Worm (Caenorhabditis elegans) whole organism, young adult: ENCODE measurements around the gene laat-1.

Experiments
- B0035.1 ChIP-seq: sonication (generic microtip); optimal IDR thresholded peaks from 2 replicates; lab custom pipeline; 2016; ENCODE audit warnings: missing genetic modification characterization, mild to moderate bottlenecking, missing compliant biosample characterization, missing genotype, missing genetic modification reagents
- B0336.3 ChIP-seq: fragments of 200-800 bp; sonication (Bioruptor generic); IDR thresholded peaks from 2 replicates; pipeline ENCODE4 v1.3.6; 2022; ENCODE audit warnings: missing genetic modification characterization, missing compliant biosample characterization
- F22D6.2 ChIP-seq: sonication (generic microtip); optimal IDR thresholded peaks from 2 replicates; lab custom pipeline; 2016; ENCODE audit warnings: mild to moderate bottlenecking, missing genetic modification characterization, missing compliant biosample characterization
- F23B12.7 ChIP-seq: sonication (generic microtip); optimal IDR thresholded peaks from 2 replicates; lab custom pipeline; 2017; ENCODE audit warnings: missing genetic modification characterization, mild to moderate bottlenecking, missing compliant biosample characterization, antibody characterized with exemption, moderate library complexity; ENCODE audit not compliant: insufficient read depth
- F49E8.2 ChIP-seq: sonication (generic microtip); optimal IDR thresholded peaks from 3 replicates; lab custom pipeline; 2017; ENCODE audit warnings: missing genetic modification characterization, mild to moderate bottlenecking, missing compliant biosample characterization, antibody characterized with exemption, moderate library complexity; ENCODE audit not compliant: insufficient read depth
- K11D2.4 ChIP-seq: fragments of 200-800 bp; sonication (Bioruptor generic); IDR thresholded peaks from 2 replicates; pipeline ENCODE4 v1.3.6; 2022; ENCODE audit warnings: missing genetic modification reagents, missing genetic modification characterization, missing compliant biosample characterization
- K12H6.12 ChIP-seq: fragments of 200-800 bp; sonication (Bioruptor generic); optimal IDR thresholded peaks from 2 replicates; lab custom pipeline; 2018; ENCODE audit warnings: mild to moderate bottlenecking, missing genetic modification characterization, missing compliant biosample characterization
- akir-1 ChIP-seq: fragments of 200-800 bp; sonication (Bioruptor generic); optimal IDR thresholded peaks from 2 replicates; lab custom pipeline; 2018; ENCODE audit warnings: mild to moderate bottlenecking, missing genetic modification characterization, moderate library complexity, missing compliant biosample characterization
- atf-7 ChIP-seq: sonication (generic microtip); optimal IDR thresholded peaks from 2 replicates; lab custom pipeline; 2017; ENCODE audit warnings: mild to moderate bottlenecking, missing genetic modification characterization, missing compliant biosample characterization
- attf-3 ChIP-seq: fragments of 200-800 bp; sonication (Bioruptor generic); conservative IDR thresholded peaks from 2 replicates; pipeline ENCODE4 v1.3.6; 2022; ENCODE audit warnings: missing genetic modification reagents, missing genetic modification characterization, missing compliant biosample characterization
- bed-1 ChIP-seq: fragments of 200-800 bp; sonication (Bioruptor generic); IDR thresholded peaks from 2 replicates; pipeline ENCODE4 v1.3.6; 2022; ENCODE audit warnings: missing genetic modification reagents, missing genetic modification characterization, missing compliant biosample characterization
- cebp-1 ChIP-seq, 2 experiments: fragments of 200-800 bp in 1 of 2; sonication (Bioruptor generic) in 1 of 2; sonication (generic microtip) in 1 of 2; IDR thresholded peaks in 1 of 2; optimal IDR thresholded peaks in 1 of 2; 2 replicates each; pipeline versions ENCODE4 v1.3.6 to Lab custom; 2017 to 2022; ENCODE audit warnings: missing compliant biosample characterization in 2 of 2, missing genetic modification characterization in 2 of 2, mild to moderate bottlenecking in 1 of 2, missing genetic modification reagents in 1 of 2, moderate library complexity in 1 of 2
- ceh-100 ChIP-seq: fragments of 200-800 bp; sonication (Bioruptor generic); IDR thresholded peaks from 2 replicates; pipeline ENCODE4 v1.3.6; 2022; ENCODE audit warnings: missing genetic modification reagents, missing genetic modification characterization, missing compliant biosample characterization
- ceh-40 ChIP-seq: fragments of 200-800 bp; sonication (Bioruptor generic); IDR thresholded peaks from 2 replicates; pipeline ENCODE4 v1.3.6; 2022; ENCODE audit warnings: missing genetic modification characterization, missing compliant biosample characterization
- die-1 ChIP-seq: sonication (generic microtip); optimal IDR thresholded peaks from 2 replicates; lab custom pipeline; 2016; ENCODE audit warnings: missing genotype, mild to moderate bottlenecking, missing genetic modification characterization, missing compliant biosample characterization
- dox-1 ChIP-seq: fragments of 200-800 bp; sonication (Bioruptor generic); IDR thresholded peaks from 2 replicates; pipeline ENCODE4 v1.3.6; 2022; ENCODE audit warnings: missing genetic modification reagents, missing genetic modification characterization, missing compliant biosample characterization
- dpff-1 ChIP-seq: sonication (generic microtip); optimal IDR thresholded peaks from 2 replicates; lab custom pipeline; 2017; ENCODE audit warnings: mild to moderate bottlenecking, missing genetic modification characterization, missing compliant biosample characterization
- egrh-3 ChIP-seq: fragments of 200-800 bp; sonication (Bioruptor generic); IDR thresholded peaks from 2 replicates; pipeline ENCODE4 v1.3.6; 2022; ENCODE audit warnings: missing genetic modification reagents, missing genetic modification characterization, missing compliant biosample characterization
- ekl-4 ChIP-seq: fragments of 200-800 bp; sonication (Bioruptor generic); IDR thresholded peaks from 2 replicates; pipeline ENCODE4 v1.3.6; 2022; ENCODE audit warnings: missing genetic modification reagents, missing genetic modification characterization, missing compliant biosample characterization
- fkh-3 ChIP-seq: sonication (generic microtip); optimal IDR thresholded peaks from 2 replicates; lab custom pipeline; 2016; ENCODE audit warnings: mild to moderate bottlenecking, missing genetic modification characterization, missing compliant biosample characterization
- hlh-12 ChIP-seq: sonication (generic microtip); optimal IDR thresholded peaks from 2 replicates; lab custom pipeline; 2016; ENCODE audit warnings: missing genetic modification characterization, missing compliant biosample characterization
- hlh-26 ChIP-seq: fragments of 200-800 bp; sonication (Bioruptor generic); conservative IDR thresholded peaks from 2 replicates; pipeline ENCODE4 v1.3.6; 2022; ENCODE audit warnings: missing genetic modification reagents, missing genetic modification characterization, missing compliant biosample characterization
- lag-1 ChIP-seq: fragments of 200-800 bp; sonication (Bioruptor generic); IDR thresholded peaks from 2 replicates; pipeline ENCODE4 v1.3.6; 2022; ENCODE audit warnings: missing genetic modification reagents, missing genetic modification characterization, missing compliant biosample characterization
- let-526 ChIP-seq: fragments of 200-800 bp; sonication (Bioruptor generic); IDR thresholded peaks from 2 replicates; pipeline ENCODE4 v1.3.6; 2022; ENCODE audit warnings: missing genetic modification reagents, missing genetic modification characterization, missing compliant biosample characterization
- let-607 ChIP-seq, 2 experiments: fragments of 200-800 bp in 1 of 2; sonication (Bioruptor generic) in 1 of 2; sonication (generic microtip) in 1 of 2; optimal IDR thresholded peaks; 2 replicates each; lab custom pipeline; 2016 to 2018; ENCODE audit warnings: mild to moderate bottlenecking in 2 of 2, missing compliant biosample characterization in 2 of 2, missing genetic modification characterization in 2 of 2, moderate library complexity in 2 of 2, missing genotype in 1 of 2
- lin-35 ChIP-seq, 3 experiments: fragments of 150-350 bp in 2 of 3; sonication (generic microtip) in 1 of 3; optimal IDR thresholded peaks; 2 replicates each; lab custom pipeline; 2014 to 2018; ENCODE audit warnings: missing biosample characterization in 3 of 3, missing genetic modification characterization in 3 of 3, missing genetic modification reagents in 3 of 3
- lin-40 ChIP-seq: sonication (generic microtip); optimal IDR thresholded peaks from 2 replicates; lab custom pipeline; 2016; ENCODE audit warnings: missing genetic modification characterization, mild to moderate bottlenecking, missing compliant biosample characterization, missing genotype, missing genetic modification reagents
- lin-54 ChIP-seq: fragments of 200-800 bp; sonication (Bioruptor generic); optimal IDR thresholded peaks from 2 replicates; lab custom pipeline; 2018; ENCODE audit warnings: mild to moderate bottlenecking, missing genetic modification characterization, missing compliant biosample characterization
- madf-6 ChIP-seq: fragments of 200-800 bp; sonication (Bioruptor generic); IDR thresholded peaks from 2 replicates; pipeline ENCODE4 v1.3.6; 2022; ENCODE audit warnings: missing genetic modification reagents, missing genetic modification characterization, missing compliant biosample characterization
- mcd-1 ChIP-seq: fragments of 200-800 bp; sonication (Bioruptor generic); IDR thresholded peaks from 2 replicates; pipeline ENCODE4 v1.3.6; 2022; ENCODE audit warnings: missing genetic modification reagents, missing genetic modification characterization, missing compliant biosample characterization
- mxl-1 ChIP-seq: sonication (generic microtip); optimal IDR thresholded peaks from 2 replicates; lab custom pipeline; 2016; ENCODE audit warnings: missing genetic modification characterization, missing compliant biosample characterization
- nfyb-1 ChIP-seq: fragments of 200-800 bp; sonication (Bioruptor generic); IDR thresholded peaks from 2 replicates; pipeline ENCODE4 v1.3.6; 2022; ENCODE audit warnings: missing genetic modification reagents, missing genetic modification characterization, missing compliant biosample characterization
- nhr-179 ChIP-seq: sonication (generic microtip); optimal IDR thresholded peaks from 2 replicates; lab custom pipeline; 2016; ENCODE audit warnings: mild to moderate bottlenecking, missing genetic modification characterization, missing compliant biosample characterization
- nhr-90 ChIP-seq: sonication (generic microtip); optimal IDR thresholded peaks from 2 replicates; lab custom pipeline; 2016; ENCODE audit warnings: missing genotype, mild to moderate bottlenecking, missing genetic modification characterization, missing compliant biosample characterization
- pbrm-1 ChIP-seq: fragments of 200-800 bp; sonication (Bioruptor generic); IDR thresholded peaks from 2 replicates; pipeline ENCODE4 v1.3.6; 2022; ENCODE audit warnings: missing genetic modification reagents, missing genetic modification characterization, missing compliant biosample characterization
- rcor-1 ChIP-seq: fragments of 200-800 bp; sonication (Bioruptor generic); IDR thresholded peaks from 2 replicates; pipeline ENCODE4 v1.3.6; 2022; ENCODE audit warnings: missing genetic modification reagents, missing genetic modification characterization, missing compliant biosample characterization
- rec-8 ChIP-seq, 2 experiments: sonication (generic microtip); optimal IDR thresholded peaks; 2 replicates each; lab custom pipeline; 2016; ENCODE audit warnings: mild to moderate bottlenecking in 2 of 2, missing genetic modification characterization in 2 of 2, missing genetic modification reagents in 2 of 2, missing genotype in 2 of 2, missing biosample characterization in 1 of 2, missing compliant biosample characterization in 1 of 2, moderate library complexity in 1 of 2
- snpc-1.1 ChIP-seq: sonication (generic microtip); optimal IDR thresholded peaks from 2 replicates; lab custom pipeline; 2017; ENCODE audit warnings: missing genetic modification characterization, mild to moderate bottlenecking, missing compliant biosample characterization, antibody characterized with exemption, moderate library complexity, missing genotype, missing genetic modification reagents; ENCODE audit not compliant: insufficient read depth
- snpc-1.3 ChIP-seq: sonication (generic microtip); optimal IDR thresholded peaks from 2 replicates; lab custom pipeline; 2017; ENCODE audit warnings: missing genetic modification characterization, mild to moderate bottlenecking, missing compliant biosample characterization, antibody characterized with exemption, moderate library complexity, missing genotype, missing genetic modification reagents; ENCODE audit not compliant: insufficient read depth
- tbp1 ChIP-seq: fragments of 200-800 bp; sonication (Bioruptor generic); optimal IDR thresholded peaks from 2 replicates; lab custom pipeline; 2018; ENCODE audit warnings: mild to moderate bottlenecking, missing genetic modification characterization, missing compliant biosample characterization
- tlf-1 ChIP-seq: fragments of 200-800 bp; sonication (Bioruptor generic); optimal IDR thresholded peaks from 2 replicates; lab custom pipeline; 2018; ENCODE audit warnings: mild to moderate bottlenecking, missing genetic modification characterization, missing compliant biosample characterization
- unc-62 ChIP-seq: fragments of 150-350 bp; optimal IDR thresholded peaks from 2 replicates; lab custom pipeline; 2014; ENCODE audit warnings: missing biosample characterization, missing genetic modification reagents, missing genetic modification characterization
- ztf-26 ChIP-seq: sonication (generic microtip); optimal IDR thresholded peaks from 2 replicates; lab custom pipeline; 2017; ENCODE audit warnings: missing genetic modification characterization, missing compliant biosample characterization
- ztf-3 ChIP-seq: fragments of 200-800 bp; sonication (Bioruptor generic); optimal IDR thresholded peaks from 2 replicates; lab custom pipeline; 2018; ENCODE audit warnings: mild to moderate bottlenecking, missing genetic modification characterization, missing compliant biosample characterization

laat-1 gene

DNA sequence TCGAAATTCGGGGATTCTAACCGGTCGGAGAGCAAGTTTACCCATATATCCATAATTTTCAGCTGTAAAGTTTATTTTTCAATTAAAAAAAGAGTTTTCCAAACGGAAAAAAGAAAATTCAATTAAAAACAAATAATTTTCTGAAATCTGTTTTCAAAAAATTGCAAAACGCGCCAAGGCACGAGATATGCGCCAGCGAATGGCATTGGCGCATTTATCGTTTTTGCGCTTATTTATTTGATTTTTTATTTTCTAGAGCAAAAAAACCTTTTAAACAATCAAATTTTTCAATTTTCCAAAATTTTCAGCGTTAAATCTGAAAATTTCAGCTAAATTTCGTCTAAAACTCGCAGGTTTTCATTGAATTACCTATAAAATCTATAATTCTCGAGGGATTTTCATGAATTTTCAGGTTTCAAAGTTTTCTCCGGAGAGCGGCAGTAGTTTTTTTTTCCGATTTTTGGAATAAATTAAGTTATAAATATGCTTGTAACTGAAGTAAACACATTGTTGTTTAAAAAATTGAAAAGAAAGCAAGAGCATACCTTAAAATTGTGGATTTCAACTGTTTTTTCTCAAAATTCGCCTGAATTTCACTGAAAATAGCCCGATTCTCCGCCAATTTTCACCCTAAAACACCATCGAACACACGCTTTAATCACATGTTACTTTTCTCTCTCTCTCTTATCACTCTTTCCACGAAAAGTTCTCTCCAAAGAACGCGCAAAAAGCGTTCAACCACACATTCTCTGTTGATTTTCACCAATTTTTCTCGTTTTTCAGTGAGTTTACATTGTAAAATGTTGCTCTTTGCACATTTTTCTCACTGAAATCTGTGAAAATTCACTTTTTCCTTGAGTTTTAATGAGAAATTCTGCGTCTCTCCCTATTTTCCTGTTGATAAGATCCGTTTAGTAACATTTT is 48.3 kb upstream of the laat-1 start, which contains the start of gene B0432.10 (continued):
- TF ChIP-seq ztf-3 (GFP tag; lab: Kevin White, UChicago): no peak
- no peak for TF ChIP-seq F49E8.2
- peak; percentile 7 for TF ChIP-seq tlf-1 (GFP tag; lab: Kevin White, UChicago)
- TF ChIP-seq ztf-26: peak; percentile 36
- peak; percentile 30 for TF ChIP-seq tbp1 (GFP tag; lab: Kevin White, UChicago)
- peak; percentile 41; the same call in 1 of the 2 replicates for TF ChIP-seq madf-6 (GFP tag; lab: Robert Waterston, UW)
- peak; percentile 56; the same call in 1 of the 2 replicates for TF ChIP-seq B0336.3 (GFP tag; lab: Robert Waterston, UW)
- no peak for TF ChIP-seq let-526 (GFP tag; lab: Robert Waterston, UW)
- peak in 1 of 3 experiments; percentile 96 for TF ChIP-seq lin-35 (GFP tag; optimal IDR thresholded peaks at IDR 0.05; lab: Kevin White, UChicago)
- peak; percentile 83 for TF ChIP-seq lin-40
- peak; percentile 93 for TF ChIP-seq lin-54 (GFP tag; lab: Kevin White, UChicago)
- TF ChIP-seq ceh-40 (GFP tag; lab: Robert Waterston, UW): no peak
- peak in 1 of 2 experiments; percentile 27 for TF ChIP-seq let-607 (tag; optimal IDR thresholded peaks at IDR 0.05; lab: Kevin White, UChicago)
- no peak for TF ChIP-seq F22D6.2 (tag; lab: Kevin White, UChicago)
- TF ChIP-seq snpc-1.3 (tag; lab: Kevin White, UChicago): peak; percentile 64
- no peak for TF ChIP-seq lag-1 (GFP tag; lab: Robert Waterston, UW)
- no peak for TF ChIP-seq unc-62 (GFP tag; lab: Kevin White, UChicago)
- TF ChIP-seq bed-1 (GFP tag; lab: Robert Waterston, UW): no peak
- TF ChIP-seq dpff-1: no peak
- TF ChIP-seq fkh-3 (tag; lab: Kevin White, UChicago): no peak
- 0 out of 2 replicates have a peak, but pooled peaks have one; percentile 14 for TF ChIP-seq ceh-100 (GFP tag; lab: Robert Waterston, UW)
- no peak for TF ChIP-seq mxl-1 (tag; lab: Kevin White, UChicago)
- no peak for TF ChIP-seq cebp-1 (GFP tag; IDR thresholded peaks at IDR 0.05; lab: Robert Waterston, UW)
- peak; percentile 65 for TF ChIP-seq cebp-1 (tag; optimal IDR thresholded peaks at IDR 0.05; lab: Kevin White, UChicago)
- no peak for TF ChIP-seq egrh-3 (GFP tag; lab: Robert Waterston, UW)
- TF ChIP-seq nhr-90 (tag; lab: Kevin White, UChicago): no peak
- 0 out of 2 replicates have a peak, but pooled peaks have one; percentile 20 for TF ChIP-seq attf-3
- peak; percentile 75 for TF ChIP-seq F23B12.7 (tag; lab: Kevin White, UChicago)
- peak; percentile 70; the same call in 1 of the 2 replicates for TF ChIP-seq K11D2.4 (GFP tag; lab: Robert Waterston, UW)
- TF ChIP-seq mcd-1 (GFP tag; lab: Robert Waterston, UW): peak; percentile 81
- no peak for TF ChIP-seq akir-1 (GFP tag; lab: Kevin White, UChicago)
- peak; percentile 69; the same call in 1 of the 2 replicates for TF ChIP-seq nfyb-1 (GFP tag; lab: Robert Waterston, UW)
- TF ChIP-seq die-1 (tag; lab: Kevin White, UChicago): no peak
- TF ChIP-seq nhr-179 (tag; lab: Kevin White, UChicago): no peak
- no peak for TF ChIP-seq hlh-12
- TF ChIP-seq dox-1 (GFP tag; lab: Robert Waterston, UW): peak; percentile 59
- no peak for TF ChIP-seq B0035.1
- TF ChIP-seq hlh-26: no peak
- TF ChIP-seq rcor-1 (GFP tag; lab: Robert Waterston, UW): peak; percentile 47
- no peak for TF ChIP-seq rec-8 (tag; optimal IDR thresholded peaks at IDR 0.05; lab: Kevin White, UChicago)
- peak; percentile 44 for TF ChIP-seq K12H6.12
- TF ChIP-seq atf-7: no peak
- TF ChIP-seq snpc-1.1 (tag; lab: Kevin White, UChicago): no peak
- TF ChIP-seq ekl-4 (GFP tag; lab: Robert Waterston, UW): peak; percentile 33; the same call in 1 of the 2 replicates
- peak; percentile 46; the same call in 1 of the 2 replicates for TF ChIP-seq pbrm-1 (GFP tag; lab: Robert Waterston, UW)
